Worm (Caenorhabditis elegans): Measurements from ENCODE around the gene mes-1.

Gene mes-1

ce11 chrX:11857178-11857577, at the start of gene mes-1:
Gene mes-1, plus strand, starts transcription at chrX:11857478.
- no peak for TF ChIP-seq snpc-4 (tag; optimal IDR thresholded peaks at IDR 0.05)
- TF ChIP-seq flh-1 (GFP tag; optimal IDR thresholded peaks at IDR 0.05) = no peak

- TF ChIP-seq tbx-8 (GFP tag; optimal IDR thresholded peaks at IDR 0.05) (no peak), ztf-11 (tag; optimal IDR thresholded peaks at IDR 0.05) (no peak), ceh-39 (tag; optimal IDR thresholded peaks at IDR 0.05) (no peak), nhr-28 (tag; optimal IDR thresholded peaks at IDR 0.05) (no peak), mls-2 (tag; optimal IDR thresholded peaks at IDR 0.05) (no peak), lsy-2 (tag; optimal IDR thresholded peaks at IDR 0.05) (no peak), sem-2 (GFP tag; optimal IDR thresholded peaks at IDR 0.05) (no peak), nhr-2 (tag; optimal IDR thresholded peaks at IDR 0.05) (no peak), mab-5 (tag; optimal IDR thresholded peaks at IDR 0.05) (no peak), ham-2 (GFP tag; optimal IDR thresholded peaks at IDR 0.05) (no peak), lin-32 (GFP tag; optimal IDR thresholded peaks at IDR 0.05) (no peak), elt-1 (tag; optimal IDR thresholded peaks at IDR 0.05; ENCODE audit: borderline replicate concordance, insufficient read depth) (no peak), nhr-237 (tag; optimal IDR thresholded peaks at IDR 0.05) (no peak)
Observed at ce11 chrX:11814667-11815066, 42.6 kb upstream of the mes-1 start, which contains the start of gene C34E11.2. Gene C34E11.2, minus strand, starts transcription at chrX:11814750.

DNA sequence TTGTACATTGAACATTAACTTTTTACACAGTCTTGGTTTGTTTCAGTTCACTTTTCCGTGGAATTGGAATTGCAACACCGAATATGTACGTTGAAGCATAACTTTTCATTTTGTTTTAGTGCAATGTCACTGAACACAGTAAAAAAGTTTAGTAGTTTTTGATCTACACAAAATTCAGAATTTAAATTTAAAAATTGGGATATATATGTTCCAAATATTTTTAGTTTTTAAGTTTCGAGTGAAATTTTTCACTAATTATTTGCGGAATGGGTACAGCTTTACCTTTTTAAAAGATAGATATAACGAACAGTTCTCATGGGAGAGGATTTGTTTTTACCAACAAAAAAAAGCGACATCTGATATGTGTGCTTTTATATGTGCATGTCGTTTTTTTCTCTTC, 40.5 kb upstream of the mes-1 start:
- TF ChIP-seq blmp-1 (tag; optimal IDR thresholded peaks at IDR 0.05) (no peak), nhr-28 (tag; optimal IDR thresholded peaks at IDR 0.05) (no peak), ztf-11 (tag; optimal IDR thresholded peaks at IDR 0.05) (no peak), lsy-2 (tag; optimal IDR thresholded peaks at IDR 0.05) (no peak), pha-4 (tag; optimal IDR thresholded peaks at IDR 0.05) (no peak), nhr-2 (tag; optimal IDR thresholded peaks at IDR 0.05) (no peak), hlh-1 (tag; optimal IDR thresholded peaks at IDR 0.05) (no peak), lin-32 (GFP tag; optimal IDR thresholded peaks at IDR 0.05) (no peak), elt-1 (tag; optimal IDR thresholded peaks at IDR 0.05; ENCODE audit: borderline replicate concordance, insufficient read depth) (no peak), flh-1 (GFP tag; optimal IDR thresholded peaks at IDR 0.05) (no peak), nhr-12 (tag; optimal IDR thresholded peaks at IDR 0.05) (no peak), mab-5 (tag; optimal IDR thresholded peaks at IDR 0.05) (no peak)

DNA sequence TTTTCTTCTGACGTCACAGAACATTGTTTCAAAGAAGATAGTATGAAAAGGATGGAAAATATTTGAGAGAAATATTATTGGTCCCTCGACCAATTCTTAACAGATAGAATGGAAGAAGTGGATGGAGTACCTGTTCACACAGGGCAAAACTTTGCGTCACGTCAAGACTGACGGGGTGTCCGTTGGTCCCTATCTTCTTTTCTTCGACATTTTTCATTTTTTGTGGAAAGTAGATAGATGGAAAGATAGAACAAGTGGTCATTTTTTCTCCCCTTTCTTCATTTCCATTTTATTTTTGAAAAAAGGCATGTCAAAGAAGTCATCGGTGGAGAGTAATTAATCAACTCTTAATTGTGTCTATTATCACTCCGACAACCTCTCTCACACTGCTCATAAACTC, 38.6 kb upstream of the mes-1 start:
- TF ChIP-seq hlh-1 (tag; optimal IDR thresholded peaks at IDR 0.05) = peak; percentile 9
- TF ChIP-seq lsy-2 (tag; optimal IDR thresholded peaks at IDR 0.05) = no peak
- TF ChIP-seq lin-32 (GFP tag; optimal IDR thresholded peaks at IDR 0.05) = no peak
- no peak for TF ChIP-seq ham-2 (GFP tag; optimal IDR thresholded peaks at IDR 0.05)
- peak; percentile 19 for TF ChIP-seq unc-120 (tag; optimal IDR thresholded peaks at IDR 0.05; ENCODE audit: poor library complexity, severe bottlenecking)
- no peak for TF ChIP-seq blmp-1 (tag; optimal IDR thresholded peaks at IDR 0.05)
- TF ChIP-seq flh-1 (GFP tag; optimal IDR thresholded peaks at IDR 0.05) = no peak
- no peak for TF ChIP-seq mep-1 (tag; optimal IDR thresholded peaks at IDR 0.05)
- peak; percentile 49 for TF ChIP-seq unc-62 (GFP tag; optimal IDR thresholded peaks at IDR 0.05)

- TF ChIP-seq elt-3 (tag; optimal IDR thresholded peaks at IDR 0.05) (no peak), unc-120 (tag; optimal IDR thresholded peaks at IDR 0.05; ENCODE audit: poor library complexity, severe bottlenecking) (peak; percentile 69), sptf-1 (tag; optimal IDR thresholded peaks at IDR 0.05) (no peak), ceh-83 (GFP tag; optimal IDR thresholded peaks at IDR 0.05) (no peak), mls-2 (tag; optimal IDR thresholded peaks at IDR 0.05) (no peak), mab-5 (tag; optimal IDR thresholded peaks at IDR 0.05) (no peak), ceh-39 (tag; optimal IDR thresholded peaks at IDR 0.05) (no peak), lsy-2 (tag; optimal IDR thresholded peaks at IDR 0.05) (no peak), hlh-1 (tag; optimal IDR thresholded peaks at IDR 0.05) (peak; percentile 31), unc-39 (tag; optimal IDR thresholded peaks at IDR 0.05) (no peak), drap-1 (GFP tag; optimal IDR thresholded peaks at IDR 0.05) (no peak)
Observed at ce11 chrX:11821159-11821720, 36.0 kb upstream of the mes-1 start.

DNA sequence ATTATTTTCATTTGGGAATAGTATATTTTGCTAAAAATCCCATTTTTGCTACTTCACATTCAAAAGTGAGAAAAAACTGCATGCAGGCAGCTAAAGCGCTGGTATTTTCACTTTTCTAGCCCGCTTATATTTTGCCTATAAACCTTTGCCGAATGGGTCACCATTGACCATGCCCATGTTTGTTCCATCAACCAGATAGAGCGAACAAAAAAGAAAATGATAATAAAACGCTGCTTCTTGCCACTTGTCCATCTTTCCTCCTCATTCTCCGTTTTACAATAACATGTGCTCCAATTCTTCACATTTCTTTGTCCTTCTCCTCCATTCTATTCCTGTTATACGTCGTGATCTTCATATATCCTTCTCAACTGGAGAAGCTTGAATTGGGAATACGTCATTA, 33.6 kb upstream of the mes-1 start, which contains the start of gene tag-241:
tag-241 (plus strand) TSS at position 301 of the 400 bp plus-strand sequence.
- TF ChIP-seq unc-39 (tag; optimal IDR thresholded peaks at IDR 0.05) = no peak
- no peak for TF ChIP-seq ztf-11 (tag; optimal IDR thresholded peaks at IDR 0.05)
- TF ChIP-seq hlh-1 (tag; optimal IDR thresholded peaks at IDR 0.05) = no peak
- no peak for TF ChIP-seq pha-4 (tag; optimal IDR thresholded peaks at IDR 0.05)
- TF ChIP-seq lin-13 (tag; optimal IDR thresholded peaks at IDR 0.05) = no peak
- no peak for TF ChIP-seq nhr-237 (tag; optimal IDR thresholded peaks at IDR 0.05)
- no peak for TF ChIP-seq mep-1 (tag; optimal IDR thresholded peaks at IDR 0.05)
- TF ChIP-seq drap-1 (GFP tag; optimal IDR thresholded peaks at IDR 0.05) = no peak
- no peak for TF ChIP-seq ceh-83 (GFP tag; optimal IDR thresholded peaks at IDR 0.05)
- no peak for TF ChIP-seq lsy-2 (tag; optimal IDR thresholded peaks at IDR 0.05)

All from whole organism, mixed stage, embryonic.